Worm (Caenorhabditis elegans) whole organism, early embryonic: ENCODE data around the gene ire-1.

Experiments
- B0310.2 ChIP-seq: sonication (generic microtip); optimal IDR thresholded peaks from 2 replicates; lab custom pipeline; 2016; ENCODE audit warnings: mild to moderate bottlenecking, missing genetic modification characterization, missing compliant biosample characterization
- F13C5.2 ChIP-seq: sonication (generic microtip); optimal IDR thresholded peaks from 2 replicates; lab custom pipeline; 2017; ENCODE audit warnings: mild to moderate bottlenecking, missing genetic modification characterization, inconsistent platforms, missing compliant biosample characterization
- aly-1 ChIP-seq: sonication (generic microtip); optimal IDR thresholded peaks from 2 replicates; lab custom pipeline; 2016; ENCODE audit warnings: missing genetic modification characterization, missing compliant biosample characterization
- ama-1 ChIP-seq: fragments of 150-350 bp; optimal IDR thresholded peaks from 2 replicates; lab custom pipeline; 2014
- ceh-13 ChIP-seq: fragments of 200-800 bp; sonication (Bioruptor generic); optimal IDR thresholded peaks from 2 replicates; lab custom pipeline; 2018; ENCODE audit warnings: mild to moderate bottlenecking, missing genetic modification characterization, missing compliant biosample characterization
- ceh-36 ChIP-seq: sonication (generic microtip); optimal IDR thresholded peaks from 2 replicates; lab custom pipeline; 2016; ENCODE audit warnings: missing genetic modification characterization, inconsistent platforms, missing compliant biosample characterization
- ets-7 ChIP-seq: sonication (generic microtip); optimal IDR thresholded peaks from 2 replicates; lab custom pipeline; 2016; ENCODE audit warnings: missing genotype, missing genetic modification characterization, missing compliant biosample characterization
- flt-1 ChIP-seq: fragments of 200-800 bp; sonication (Bioruptor generic); IDR thresholded peaks from 2 replicates; pipeline ENCODE4 v1.3.6; 2022; ENCODE audit warnings: missing genetic modification characterization, missing compliant biosample characterization
- hmbx-1 ChIP-seq: sonication (generic microtip); optimal IDR thresholded peaks from 2 replicates; lab custom pipeline; 2016; ENCODE audit warnings: mild to moderate bottlenecking, missing genetic modification characterization, missing compliant biosample characterization
- hmg-4 ChIP-seq: fragments of 200-800 bp; sonication (Bioruptor generic); optimal IDR thresholded peaks from 2 replicates; lab custom pipeline; 2018; ENCODE audit warnings: mild to moderate bottlenecking, missing genetic modification characterization, missing compliant biosample characterization
- hnd-1 ChIP-seq: sonication (generic microtip); optimal IDR thresholded peaks from 2 replicates; lab custom pipeline; 2016; ENCODE audit warnings: missing genetic modification characterization, missing compliant biosample characterization
- pes-1 ChIP-seq: fragments of 200-800 bp; sonication (Bioruptor generic); IDR thresholded peaks from 2 replicates; pipeline ENCODE4 v1.3.6; 2022; ENCODE audit warnings: missing genetic modification reagents, missing genetic modification characterization, missing compliant biosample characterization
- scrt-1 ChIP-seq: fragments of 200-800 bp; sonication (Bioruptor generic); IDR thresholded peaks from 2 replicates; pipeline ENCODE4 v1.3.6; 2022; ENCODE audit warnings: missing genetic modification characterization, missing compliant biosample characterization
- sea-1 ChIP-seq: fragments of 200-800 bp; sonication (Bioruptor generic); conservative IDR thresholded peaks from 2 replicates; pipeline ENCODE4 v1.3.6; 2022; ENCODE audit warnings: missing genetic modification characterization, missing compliant biosample characterization
- tbx-11 ChIP-seq: fragments of 200-800 bp; sonication (Bioruptor generic); IDR thresholded peaks from 2 replicates; pipeline ENCODE4 v1.3.6; 2022; ENCODE audit warnings: missing genetic modification characterization, missing compliant biosample characterization
- tbx-37 ChIP-seq: fragments of 200-800 bp; sonication (Bioruptor generic); conservative IDR thresholded peaks from 2 replicates; pipeline ENCODE4 v1.3.6; 2022; ENCODE audit warnings: missing genetic modification reagents, missing genetic modification characterization, missing compliant biosample characterization
- tra-4 ChIP-seq: sonication (generic microtip); optimal IDR thresholded peaks from 2 replicates; lab custom pipeline; 2017; ENCODE audit warnings: missing genetic modification characterization, missing compliant biosample characterization

ire-1 gene

DNA sequence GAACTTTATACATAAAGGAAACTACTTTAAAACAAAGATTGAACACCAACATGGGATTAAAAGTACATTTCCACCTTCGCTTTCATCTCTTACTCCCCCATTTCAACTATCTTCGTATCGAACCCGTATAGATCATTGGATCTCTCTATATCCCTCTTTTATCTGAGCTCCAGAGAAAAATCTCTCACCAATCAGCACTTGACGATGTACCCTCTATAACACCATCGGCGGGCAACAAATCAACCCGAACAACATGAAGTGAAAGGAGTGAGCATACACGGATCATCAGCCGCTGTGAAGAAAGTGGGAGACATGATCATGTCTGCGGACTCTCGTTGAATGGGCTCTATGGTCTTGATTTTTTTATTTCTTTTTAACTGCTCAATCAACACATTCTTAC is 7.3 kb downstream of the ire-1 start:
- TF ChIP-seq flt-1 (GFP tag; lab: Robert Waterston, UW) (no peak), ama-1 (lab: Kevin White, UChicago) (no peak), hmbx-1 (tag; lab: Kevin White, UChicago) (no peak), ets-7 (tag; lab: Kevin White, UChicago) (no peak), hnd-1 (tag; lab: Kevin White, UChicago) (no peak), B0310.2 (tag; lab: Kevin White, UChicago) (no peak), sea-1 (no peak), ceh-36 (tag; lab: Kevin White, UChicago) (no peak), F13C5.2 (tag; lab: Kevin White, UChicago) (no peak), tbx-11 (no peak), tra-4 (tag; lab: Kevin White, UChicago) (no peak), tbx-37 (GFP tag; lab: Robert Waterston, UW) (no peak), scrt-1 (no peak), ceh-13 (GFP tag; lab: Kevin White, UChicago) (no peak), hmg-4 (GFP tag; lab: Kevin White, UChicago) (no peak)

DNA sequence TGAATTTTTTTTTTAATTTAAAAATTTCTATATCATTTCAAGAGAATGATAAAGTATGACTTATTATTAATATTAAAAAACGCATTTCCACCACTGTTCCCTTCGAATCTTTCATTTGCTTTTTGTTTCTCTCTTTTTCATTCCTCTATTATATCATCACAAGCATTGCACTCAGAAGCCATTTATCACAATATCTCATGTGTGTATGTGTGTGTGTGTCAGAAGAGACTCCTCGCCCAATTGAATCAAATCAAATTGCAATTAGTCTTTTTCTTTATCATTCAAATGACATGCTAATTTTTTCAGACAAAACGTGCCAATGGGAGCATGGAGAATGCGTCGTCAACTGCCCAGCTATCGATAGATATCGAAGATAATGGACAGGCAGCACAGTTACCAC is 8.6 kb downstream of the ire-1 start, which contains the start of gene unc-105:
Gene unc-105 (plus strand): TSS at position 301 of the 400 bp plus-strand sequence.
- TF ChIP-seq tbx-11 (no peak), hnd-1 (tag; lab: Kevin White, UChicago) (no peak), aly-1 (tag; lab: Kevin White, UChicago) (no peak), sea-1 (no peak), ceh-13 (GFP tag; lab: Kevin White, UChicago) (no peak), pes-1 (no peak), flt-1 (GFP tag; lab: Robert Waterston, UW) (no peak), ama-1 (lab: Kevin White, UChicago) (no peak), scrt-1 (no peak), B0310.2 (tag; lab: Kevin White, UChicago) (no peak), hmbx-1 (tag; lab: Kevin White, UChicago) (no peak), ets-7 (tag; lab: Kevin White, UChicago) (no peak), hmg-4 (GFP tag; lab: Kevin White, UChicago) (no peak), ceh-36 (tag; lab: Kevin White, UChicago) (no peak), F13C5.2 (tag; lab: Kevin White, UChicago) (no peak)

DNA sequence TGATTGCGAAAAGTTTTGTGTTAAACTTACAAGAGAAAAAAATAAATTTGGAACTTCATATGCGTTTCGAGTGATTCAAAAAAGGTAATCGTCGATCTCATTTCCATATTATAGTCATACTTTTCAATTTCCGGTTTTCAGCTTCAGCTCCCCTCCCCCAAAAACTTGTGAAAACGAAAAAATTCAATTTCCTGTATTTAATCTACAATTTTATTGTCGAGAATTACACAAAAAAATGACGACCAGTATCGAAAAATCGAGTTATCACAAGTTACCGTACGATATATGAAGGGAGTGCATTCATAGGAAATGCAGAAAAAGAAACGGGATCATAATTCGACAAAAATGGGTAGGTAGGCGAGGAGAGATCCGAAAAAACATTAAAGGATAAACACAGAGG is 12.6 kb downstream of the ire-1 start, which contains the start of gene lron-4:
Gene lron-4 (minus strand): TSS at position 101 of the 400 bp plus-strand sequence.
- TF ChIP-seq tbx-37 (GFP tag; lab: Robert Waterston, UW) (no peak), tbx-11 (no peak), hnd-1 (tag; lab: Kevin White, UChicago) (no peak), flt-1 (GFP tag; lab: Robert Waterston, UW) (no peak), hmbx-1 (tag; lab: Kevin White, UChicago) (no peak), ceh-13 (GFP tag; lab: Kevin White, UChicago) (no peak), ets-7 (tag; lab: Kevin White, UChicago) (no peak), scrt-1 (no peak), hmg-4 (GFP tag; lab: Kevin White, UChicago) (no peak), sea-1 (no peak), B0310.2 (tag; lab: Kevin White, UChicago) (no peak), tra-4 (tag; lab: Kevin White, UChicago) (no peak), pes-1 (no peak), ceh-36 (tag; lab: Kevin White, UChicago) (no peak)

DNA sequence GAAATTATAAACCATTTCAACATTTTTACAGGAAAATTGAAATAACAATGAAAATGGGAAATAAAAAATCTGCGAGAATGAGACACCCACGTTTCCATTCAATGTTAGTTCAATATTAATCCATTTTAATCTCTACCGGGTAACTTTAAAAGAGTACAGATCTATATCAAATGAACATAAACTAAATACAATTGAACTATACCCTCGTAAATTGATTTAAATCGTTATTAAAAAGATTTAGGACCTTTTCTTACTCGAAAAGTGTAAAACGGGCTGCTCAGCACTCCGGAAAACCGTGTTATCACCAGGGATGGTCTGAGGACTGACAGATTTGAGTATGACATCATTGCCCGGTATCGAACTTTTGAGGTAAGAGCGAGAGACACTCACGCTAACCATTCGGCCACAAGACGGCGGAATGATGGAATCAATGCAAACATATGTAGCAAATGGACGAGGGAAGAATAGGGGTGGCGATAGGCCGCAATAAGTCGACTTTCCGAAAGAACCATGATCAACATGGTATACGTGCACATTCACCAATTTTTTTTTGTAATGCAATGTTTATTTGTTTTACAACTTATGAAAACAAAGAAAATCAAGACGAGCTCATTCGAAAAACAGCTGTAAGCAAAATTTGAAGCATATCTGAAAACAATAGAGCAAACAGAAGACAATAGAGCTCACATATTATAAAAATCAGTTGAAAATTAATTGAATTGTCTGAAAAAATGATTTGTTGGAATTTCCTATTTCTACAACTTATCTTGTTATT is 17.6 kb downstream of the ire-1 start, which contains the start of the genes chst-1 and C41C4.9:
Gene chst-1 (minus strand): TSS at position 51 of the 775 bp plus-strand sequence.
Gene C41C4.9 (plus strand): TSS at position 725 of the 775 bp plus-strand sequence.
- TF ChIP-seq aly-1 (tag; lab: Kevin White, UChicago) = peak; percentile 94
- TF ChIP-seq hmbx-1 (tag; lab: Kevin White, UChicago) = peak; percentile 79
- peak; percentile 91 for TF ChIP-seq ceh-13 (GFP tag; lab: Kevin White, UChicago)
- peak; percentile 96 for TF ChIP-seq flt-1 (GFP tag; lab: Robert Waterston, UW)
- TF ChIP-seq hnd-1 (tag; lab: Kevin White, UChicago) = peak; percentile 88
- TF ChIP-seq tbx-37 (GFP tag; lab: Robert Waterston, UW) = peak; percentile 90
- TF ChIP-seq sea-1 = peak; percentile 96
- no peak for TF ChIP-seq ama-1 (lab: Kevin White, UChicago)
- no peak; the same call in 1 of the 2 replicates for TF ChIP-seq pes-1
- TF ChIP-seq hmg-4 (GFP tag; lab: Kevin White, UChicago) = peak; percentile 98
- peak; percentile 92 for TF ChIP-seq ets-7 (tag; lab: Kevin White, UChicago)
- TF ChIP-seq tra-4 (tag; lab: Kevin White, UChicago) = peak; percentile 80
- peak; percentile 92 for TF ChIP-seq F13C5.2 (tag; lab: Kevin White, UChicago)
- peak; percentile 92 for TF ChIP-seq B0310.2 (tag; lab: Kevin White, UChicago)
- TF ChIP-seq scrt-1 = peak; percentile 94
- TF ChIP-seq tbx-11 = peak; percentile 95
- peak; percentile 94 for TF ChIP-seq ceh-36 (tag; lab: Kevin White, UChicago)

DNA sequence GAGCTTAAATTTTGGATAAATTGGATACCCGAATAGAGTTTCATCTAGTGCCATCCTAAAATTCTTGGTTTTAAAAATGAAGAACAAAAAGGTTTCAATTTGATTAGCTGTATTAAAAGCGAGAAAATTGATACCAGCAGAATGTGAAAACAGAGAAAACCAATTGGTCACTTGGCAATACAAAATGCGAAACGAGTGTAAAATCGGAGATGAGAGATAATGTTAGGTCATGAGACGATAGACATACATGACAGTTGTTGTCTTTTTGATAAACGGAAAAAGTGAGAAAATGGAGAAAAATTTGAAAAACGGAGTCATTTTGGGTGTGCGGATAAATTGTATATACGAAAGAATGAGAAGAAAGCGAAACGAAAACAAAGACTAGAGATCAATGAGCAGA is 19.7 kb downstream of the ire-1 start, which contains the start of gene sfxn-5:
Gene sfxn-5 (minus strand): TSS at position 55 of the 400 bp plus-strand sequence.
- no peak for TF ChIP-seq ceh-36 (tag; lab: Kevin White, UChicago)
- TF ChIP-seq ets-7 (tag; lab: Kevin White, UChicago) = no peak
- TF ChIP-seq tbx-11 = no peak
- no peak for TF ChIP-seq hnd-1 (tag; lab: Kevin White, UChicago)
- TF ChIP-seq hmbx-1 (tag; lab: Kevin White, UChicago) = no peak
- TF ChIP-seq F13C5.2 (tag; lab: Kevin White, UChicago) = no peak
- no peak for TF ChIP-seq ama-1 (lab: Kevin White, UChicago)
- TF ChIP-seq sea-1 = no peak
- TF ChIP-seq scrt-1 = no peak
- TF ChIP-seq B0310.2 (tag; lab: Kevin White, UChicago) = no peak
- TF ChIP-seq aly-1 (tag; lab: Kevin White, UChicago) = no peak
- no peak for TF ChIP-seq tbx-37 (GFP tag; lab: Robert Waterston, UW)

DNA sequence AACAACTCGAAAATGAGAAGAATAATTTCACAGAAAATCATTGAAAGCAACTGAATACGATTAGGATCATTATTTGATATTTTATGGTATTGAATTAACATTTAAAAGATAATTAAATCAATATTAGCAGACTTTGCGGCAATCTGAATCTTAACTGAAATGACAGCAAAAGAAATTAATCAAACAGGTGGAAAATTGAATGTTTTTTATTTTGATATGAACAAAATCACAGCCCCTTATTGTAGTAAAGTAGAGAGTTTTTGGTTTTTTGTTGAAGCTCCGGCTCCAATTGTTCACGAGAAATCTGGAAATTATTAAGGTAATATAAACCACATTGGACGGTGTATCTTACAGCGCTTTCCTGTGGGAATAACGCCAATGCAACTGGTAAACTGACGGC is 22.7 kb downstream of the ire-1 start, which contains the start of gene sre-2:
Gene sre-2 (minus strand): TSS at position 101 of the 400 bp plus-strand sequence.
- no peak for TF ChIP-seq ceh-36 (tag; lab: Kevin White, UChicago)
- TF ChIP-seq hmg-4 (GFP tag; lab: Kevin White, UChicago) = no peak
- no peak for TF ChIP-seq sea-1
- TF ChIP-seq tra-4 (tag; lab: Kevin White, UChicago) = no peak
- no peak for TF ChIP-seq tbx-37 (GFP tag; lab: Robert Waterston, UW)
- TF ChIP-seq ceh-13 (GFP tag; lab: Kevin White, UChicago) = no peak
- no peak for TF ChIP-seq flt-1 (GFP tag; lab: Robert Waterston, UW)
- TF ChIP-seq tbx-11 = no peak
